Fruit fly (Drosophila melanogaster) Kc167 (cell line): ENCODE data around the gene CG6106.

Experiments
- Myc ChIP-seq: fragments of >200 bp; optimal IDR thresholded peaks from 2 replicates; lab custom pipeline; 2017; ENCODE audit warnings: missing external identifiers
- Sin3A ChIP-seq: fragments of >200 bp; optimal IDR thresholded peaks from 2 replicates; lab custom pipeline; 2018; ENCODE audit warnings: missing external identifiers
- h ChIP-seq: fragments of >200 bp; optimal IDR thresholded peaks from 3 replicates; lab custom pipeline; 2018; ENCODE audit warnings: missing external identifiers
- insv ChIP-seq: fragments of >200 bp; optimal IDR thresholded peaks from 3 replicates; lab custom pipeline; 2018; ENCODE audit warnings: missing external identifiers
- psq ChIP-seq: fragments of >200 bp; optimal IDR thresholded peaks from 2 replicates; lab custom pipeline; 2017; ENCODE audit warnings: missing external identifiers
- ttk ChIP-seq: sonication (Bioruptor generic); optimal IDR thresholded peaks from 2 replicates; lab custom pipeline; 2017; ENCODE audit warnings: missing external identifiers

dm6 chrX:18407394-18407721 is 48.7 kb downstream of the CG6106 start:
- no peak for TF ChIP-seq insv (lab: Kevin White, UChicago)
- no peak for TF ChIP-seq Sin3A (lab: Kevin White, UChicago)
- no peak for TF ChIP-seq psq
- no peak for TF ChIP-seq Myc (lab: Kevin White, UChicago)
- no peak for TF ChIP-seq ttk
- no peak for TF ChIP-seq h (lab: Kevin White, UChicago)
